Worm (Caenorhabditis elegans) whole organism, late embryonic: ENCODE data around the gene irg-6.

Experiments used
- ahr-1 ChIP-seq: sonication (generic microtip); optimal IDR thresholded peaks from 2 replicates; lab custom pipeline; 2016; ENCODE audit warnings: missing genetic modification characterization, missing compliant biosample characterization
- ceh-34 ChIP-seq: sonication (generic microtip); optimal IDR thresholded peaks from 2 replicates; lab custom pipeline; 2016; ENCODE audit warnings: mild to moderate bottlenecking, missing genetic modification characterization, missing compliant biosample characterization

- TF ChIP-seq ahr-1 (tag; lab: Kevin White, UChicago) (no peak), ceh-34 (tag; lab: Kevin White, UChicago) (no peak)
Measured at ce11 chrIV:12898823-12899222, 15.9 kb downstream of the irg-6 start.
